Worm (Caenorhabditis elegans) whole organism, young adult: ENCODE results near the gene pbo-1.

Experiments used
- D2030.7 ChIP-seq: fragments of 200-800 bp; sonication (Bioruptor generic); IDR thresholded peaks from 2 replicates; pipeline ENCODE4 v1.3.6; 2022; ENCODE audit warnings: missing genetic modification reagents, missing genetic modification characterization, missing compliant biosample characterization
- F37B4.10 ChIP-seq: fragments of 200-800 bp; sonication (Bioruptor generic); IDR thresholded peaks from 2 replicates; pipeline ENCODE4 v1.3.6; 2022; ENCODE audit warnings: missing genetic modification characterization, missing compliant biosample characterization
- F55B11.4 ChIP-seq: sonication (generic microtip); optimal IDR thresholded peaks from 2 replicates; lab custom pipeline; 2016; ENCODE audit warnings: missing compliant biosample characterization, missing genetic modification characterization, borderline replicate concordance; ENCODE audit not compliant: insufficient read depth
- F57A8.1 ChIP-seq: fragments of 200-800 bp; sonication (Bioruptor generic); optimal IDR thresholded peaks from 2 replicates; lab custom pipeline; 2018; ENCODE audit warnings: mild to moderate bottlenecking, missing genetic modification characterization, moderate library complexity, missing compliant biosample characterization
- F57C9.4 ChIP-seq: sonication (generic microtip); optimal IDR thresholded peaks from 2 replicates; lab custom pipeline; 2017; ENCODE audit warnings: mild to moderate bottlenecking, missing genetic modification characterization, missing compliant biosample characterization
- K11D2.4 ChIP-seq: fragments of 200-800 bp; sonication (Bioruptor generic); IDR thresholded peaks from 2 replicates; pipeline ENCODE4 v1.3.6; 2022; ENCODE audit warnings: missing genetic modification reagents, missing genetic modification characterization, missing compliant biosample characterization
- T07F8.4 ChIP-seq: sonication (generic microtip); optimal IDR thresholded peaks from 2 replicates; lab custom pipeline; 2016; ENCODE audit warnings: mild to moderate bottlenecking, missing genetic modification characterization, moderate library complexity, missing compliant biosample characterization
- T26A5.8 ChIP-seq: sonication (generic microtip); optimal IDR thresholded peaks from 2 replicates; lab custom pipeline; 2016; ENCODE audit warnings: missing genetic modification characterization, missing compliant biosample characterization
- Y95B8A.8 ChIP-seq: fragments of 200-800 bp; sonication (Bioruptor generic); IDR thresholded peaks from 2 replicates; pipeline ENCODE4 v1.3.6; 2022; ENCODE audit warnings: missing genetic modification reagents, missing genetic modification characterization, missing compliant biosample characterization
- cebp-1 ChIP-seq, 2 experiments: fragments of 200-800 bp in 1 of 2; sonication (Bioruptor generic) in 1 of 2; sonication (generic microtip) in 1 of 2; IDR thresholded peaks in 1 of 2; optimal IDR thresholded peaks in 1 of 2; 2 replicates each; pipeline versions ENCODE4 v1.3.6 to Lab custom; 2017 to 2022; ENCODE audit warnings: missing compliant biosample characterization in 2 of 2, missing genetic modification characterization in 2 of 2, mild to moderate bottlenecking in 1 of 2, missing genetic modification reagents in 1 of 2, moderate library complexity in 1 of 2
- cebp-2 ChIP-seq: fragments of 200-800 bp; sonication (Bioruptor generic); IDR thresholded peaks from 2 replicates; pipeline ENCODE4 v1.3.6; 2022; ENCODE audit warnings: missing genetic modification characterization, missing compliant biosample characterization
- ceh-79 ChIP-seq: sonication (generic microtip); optimal IDR thresholded peaks from 2 replicates; lab custom pipeline; 2017; ENCODE audit warnings: mild to moderate bottlenecking, missing genetic modification characterization, missing compliant biosample characterization
- die-1 ChIP-seq: sonication (generic microtip); optimal IDR thresholded peaks from 2 replicates; lab custom pipeline; 2016; ENCODE audit warnings: missing genotype, mild to moderate bottlenecking, missing genetic modification characterization, missing compliant biosample characterization
- dox-1 ChIP-seq: fragments of 200-800 bp; sonication (Bioruptor generic); IDR thresholded peaks from 2 replicates; pipeline ENCODE4 v1.3.6; 2022; ENCODE audit warnings: missing genetic modification reagents, missing genetic modification characterization, missing compliant biosample characterization
- ekl-4 ChIP-seq: fragments of 200-800 bp; sonication (Bioruptor generic); IDR thresholded peaks from 2 replicates; pipeline ENCODE4 v1.3.6; 2022; ENCODE audit warnings: missing genetic modification reagents, missing genetic modification characterization, missing compliant biosample characterization
- him-1 ChIP-seq: sonication (generic microtip); optimal IDR thresholded peaks from 2 replicates; lab custom pipeline; 2016; ENCODE audit warnings: missing genotype, missing genetic modification reagents, missing genetic modification characterization, missing compliant biosample characterization
- hlh-12 ChIP-seq: sonication (generic microtip); optimal IDR thresholded peaks from 2 replicates; lab custom pipeline; 2016; ENCODE audit warnings: missing genetic modification characterization, missing compliant biosample characterization
- hmg-1.2 ChIP-seq: fragments of 200-800 bp; sonication (Bioruptor generic); IDR thresholded peaks from 2 replicates; pipeline ENCODE4 v1.3.6; 2022; ENCODE audit warnings: missing genetic modification reagents, missing genetic modification characterization, missing compliant biosample characterization
- let-607 ChIP-seq, 2 experiments: fragments of 200-800 bp in 1 of 2; sonication (Bioruptor generic) in 1 of 2; sonication (generic microtip) in 1 of 2; optimal IDR thresholded peaks; 2 replicates each; lab custom pipeline; 2016 to 2018; ENCODE audit warnings: mild to moderate bottlenecking in 2 of 2, missing compliant biosample characterization in 2 of 2, missing genetic modification characterization in 2 of 2, moderate library complexity in 2 of 2, missing genotype in 1 of 2
- lin-26 ChIP-seq: fragments of 200-800 bp; sonication (Bioruptor generic); IDR thresholded peaks from 2 replicates; pipeline ENCODE4 v1.3.6; 2022; ENCODE audit warnings: missing genetic modification reagents, missing genetic modification characterization, missing compliant biosample characterization
- lin-40 ChIP-seq: sonication (generic microtip); optimal IDR thresholded peaks from 2 replicates; lab custom pipeline; 2016; ENCODE audit warnings: missing genetic modification characterization, mild to moderate bottlenecking, missing compliant biosample characterization, missing genotype, missing genetic modification reagents
- madf-10 ChIP-seq: sonication (generic microtip); optimal IDR thresholded peaks from 2 replicates; lab custom pipeline; 2016; ENCODE audit warnings: mild to moderate bottlenecking, missing genetic modification characterization, missing compliant biosample characterization
- madf-6 ChIP-seq: fragments of 200-800 bp; sonication (Bioruptor generic); IDR thresholded peaks from 2 replicates; pipeline ENCODE4 v1.3.6; 2022; ENCODE audit warnings: missing genetic modification reagents, missing genetic modification characterization, missing compliant biosample characterization
- mcd-1 ChIP-seq: fragments of 200-800 bp; sonication (Bioruptor generic); IDR thresholded peaks from 2 replicates; pipeline ENCODE4 v1.3.6; 2022; ENCODE audit warnings: missing genetic modification reagents, missing genetic modification characterization, missing compliant biosample characterization
- nfyb-1 ChIP-seq: fragments of 200-800 bp; sonication (Bioruptor generic); IDR thresholded peaks from 2 replicates; pipeline ENCODE4 v1.3.6; 2022; ENCODE audit warnings: missing genetic modification reagents, missing genetic modification characterization, missing compliant biosample characterization
- nhr-120 ChIP-seq: fragments of 200-800 bp; sonication (Bioruptor generic); IDR thresholded peaks from 2 replicates; pipeline ENCODE4 v1.3.6; 2022; ENCODE audit warnings: missing genetic modification characterization, missing compliant biosample characterization
- nhr-90 ChIP-seq: sonication (generic microtip); optimal IDR thresholded peaks from 2 replicates; lab custom pipeline; 2016; ENCODE audit warnings: missing genotype, mild to moderate bottlenecking, missing genetic modification characterization, missing compliant biosample characterization
- pha-4 ChIP-seq: fragments of 150-350 bp; sonication (generic microtip); optimal IDR thresholded peaks from 2 replicates; lab custom pipeline; 2014; ENCODE audit warnings: missing biosample characterization, missing genetic modification reagents, missing genetic modification characterization
- rcor-1 ChIP-seq: fragments of 200-800 bp; sonication (Bioruptor generic); IDR thresholded peaks from 2 replicates; pipeline ENCODE4 v1.3.6; 2022; ENCODE audit warnings: missing genetic modification reagents, missing genetic modification characterization, missing compliant biosample characterization
- rec-8 ChIP-seq, 2 experiments: sonication (generic microtip); optimal IDR thresholded peaks; 2 replicates each; lab custom pipeline; 2016; ENCODE audit warnings: mild to moderate bottlenecking in 2 of 2, missing genetic modification characterization in 2 of 2, missing genetic modification reagents in 2 of 2, missing genotype in 2 of 2, missing biosample characterization in 1 of 2, missing compliant biosample characterization in 1 of 2, moderate library complexity in 1 of 2
- rpc-1 ChIP-seq, 2 experiments: fragments of 150-350 bp in 1 of 2; sonication (generic microtip) in 1 of 2; optimal IDR thresholded peaks; 2 replicates each; lab custom pipeline; 2014 to 2018; ENCODE audit warnings: missing biosample characterization in 1 of 2, missing genetic modification characterization in 1 of 2, missing genetic modification reagents in 1 of 2, missing genotype in 1 of 2
- snpc-3.4 ChIP-seq: sonication (generic microtip); optimal IDR thresholded peaks from 2 replicates; lab custom pipeline; 2017; ENCODE audit warnings: missing genetic modification characterization, mild to moderate bottlenecking, missing compliant biosample characterization, antibody characterized with exemption, moderate library complexity, missing genotype, missing genetic modification reagents
- snpc-4 ChIP-seq, 5 experiments: fragments of 150-350 bp in 1 of 5; sonication (generic microtip) in 4 of 5; optimal IDR thresholded peaks; 2 replicates each; lab custom pipeline; 2014 to 2018; ENCODE audit warnings: missing genetic modification characterization in 5 of 5, missing biosample characterization in 3 of 5, antibody characterized with exemption in 2 of 5, mild to moderate bottlenecking in 2 of 5, missing compliant biosample characterization in 2 of 5, missing genotype in 2 of 5, moderate library complexity in 2 of 5, missing genetic modification reagents in 1 of 5
- somi-1 ChIP-seq: fragments of 200-800 bp; sonication (Bioruptor generic); optimal IDR thresholded peaks from 2 replicates; lab custom pipeline; 2018; ENCODE audit warnings: mild to moderate bottlenecking, missing genetic modification characterization, missing compliant biosample characterization
- tbp1 ChIP-seq: fragments of 200-800 bp; sonication (Bioruptor generic); optimal IDR thresholded peaks from 2 replicates; lab custom pipeline; 2018; ENCODE audit warnings: mild to moderate bottlenecking, missing genetic modification characterization, missing compliant biosample characterization
- tbx-9 ChIP-seq: sonication (generic microtip); optimal IDR thresholded peaks from 2 replicates; lab custom pipeline; 2016; ENCODE audit warnings: borderline replicate concordance, missing genetic modification characterization, inconsistent platforms, missing compliant biosample characterization
- tlf-1 ChIP-seq: fragments of 200-800 bp; sonication (Bioruptor generic); optimal IDR thresholded peaks from 2 replicates; lab custom pipeline; 2018; ENCODE audit warnings: mild to moderate bottlenecking, missing genetic modification characterization, missing compliant biosample characterization
- ztf-25 ChIP-seq: fragments of 200-800 bp; sonication (Bioruptor generic); IDR thresholded peaks from 2 replicates; pipeline ENCODE4 v1.3.6; 2022; ENCODE audit warnings: missing genetic modification reagents, missing genetic modification characterization, missing compliant biosample characterization

pbo-1 gene

ce11 chrIII:2711527-2711926, 25.3 kb upstream of the pbo-1 start (continued):
- TF ChIP-seq tbx-9 (tag; lab: Kevin White, UChicago) (no peak), ztf-25 (0 out of 2 replicates have a peak, but pooled peaks have one; percentile 64), ceh-79 (no peak), tlf-1 (no peak), hmg-1.2 (GFP tag; lab: Robert Waterston, UW) (no peak), nhr-90 (tag; lab: Kevin White, UChicago) (peak; percentile 56), F57A8.1 (GFP tag; lab: Kevin White, UChicago) (no peak), Y95B8A.8 (no peak), lin-40 (tag; lab: Kevin White, UChicago) (no peak), F37B4.10 (GFP tag; lab: Robert Waterston, UW) (no peak), F55B11.4 (tag; lab: Kevin White, UChicago) (no peak), F57C9.4 (tag; lab: Kevin White, UChicago) (no peak), dox-1 (GFP tag; lab: Robert Waterston, UW) (0 out of 2 replicates have a peak, but pooled peaks have one; percentile 34), pha-4 (no peak), cebp-1 (GFP tag; IDR thresholded peaks at IDR 0.05; lab: Robert Waterston, UW) (no peak), cebp-1 (tag; optimal IDR thresholded peaks at IDR 0.05; lab: Kevin White, UChicago) (no peak), snpc-3.4 (tag; lab: Kevin White, UChicago) (no peak), K11D2.4 (GFP tag; lab: Robert Waterston, UW) (no peak), cebp-2 (GFP tag; lab: Robert Waterston, UW) (no peak), madf-6 (GFP tag; lab: Robert Waterston, UW) (peak; percentile 38; the same call in 1 of the 2 replicates), him-1 (tag; lab: Kevin White, UChicago) (peak; percentile 62), lin-26 (no peak; the same call in 1 of the 2 replicates), somi-1 (GFP tag; lab: Kevin White, UChicago) (no peak), rec-8 (tag; optimal IDR thresholded peaks at IDR 0.05; lab: Kevin White, UChicago) (no peak), die-1 (tag; lab: Kevin White, UChicago) (peak; percentile 66), nfyb-1 (no peak), D2030.7 (GFP tag; lab: Robert Waterston, UW) (peak; percentile 48), madf-10 (tag; lab: Kevin White, UChicago) (no peak), snpc-4 (GFP tag; optimal IDR thresholded peaks at IDR 0.05; lab: Kevin White, UChicago) (no peak), snpc-4 (tag; optimal IDR thresholded peaks at IDR 0.05; lab: Kevin White, UChicago) (no peak), rpc-1 (optimal IDR thresholded peaks at IDR 0.05; lab: Kevin White, UChicago) (peak; percentile 64), rpc-1 (tag; optimal IDR thresholded peaks at IDR 0.05; lab: Kevin White, UChicago) (peak; percentile 85), hlh-12 (tag; lab: Kevin White, UChicago) (no peak), nhr-120 (GFP tag; lab: Robert Waterston, UW) (no peak), tbp1 (GFP tag; lab: Kevin White, UChicago) (peak; percentile 88), T07F8.4 (tag; lab: Kevin White, UChicago) (peak; percentile 23), mcd-1 (GFP tag; lab: Robert Waterston, UW) (no peak), T26A5.8 (tag; lab: Kevin White, UChicago) (no peak), ekl-4 (GFP tag; lab: Robert Waterston, UW) (no peak), let-607 (tag; optimal IDR thresholded peaks at IDR 0.05; lab: Kevin White, UChicago) (no peak), rcor-1 (no peak)
